Worm (Caenorhabditis elegans) whole organism, L4 larva: ENCODE measurements around the gene sre-32.

Source experiments
- D1046.2 ChIP-seq: fragments of 200-800 bp; sonication (Bioruptor generic); IDR thresholded peaks from 2 replicates; pipeline ENCODE4 v1.3.6; 2022; ENCODE audit warnings: missing genetic modification characterization, missing compliant biosample characterization
- F44E2.7 ChIP-seq: fragments of 200-800 bp; sonication (Bioruptor generic); IDR thresholded peaks from 2 replicates; pipeline ENCODE4 v2.1.2; 2022; ENCODE audit warnings: missing genetic modification characterization, missing compliant biosample characterization
- Y105C5A.15 ChIP-seq: fragments of 200-800 bp; sonication (Bioruptor generic); IDR thresholded peaks from 2 replicates; pipeline ENCODE4 v1.3.6; 2022; ENCODE audit warnings: missing genetic modification characterization, missing compliant biosample characterization
- Y5F2A.4 ChIP-seq: fragments of 200-800 bp; sonication (Bioruptor generic); optimal IDR thresholded peaks from 2 replicates; lab custom pipeline; 2018; ENCODE audit warnings: mild to moderate bottlenecking, missing genetic modification characterization, missing compliant biosample characterization
- aha-1 ChIP-seq: fragments of 150-350 bp; peaks from one replicate; lab custom pipeline; 2014; ENCODE audit warnings: missing biosample characterization, missing genetic modification characterization
- ceh-32 ChIP-seq: sonication (generic microtip); optimal IDR thresholded peaks from 2 replicates; lab custom pipeline; 2016; ENCODE audit warnings: mild to moderate bottlenecking, missing genetic modification characterization, missing compliant biosample characterization; ENCODE audit not compliant: poor library complexity
- ces-1 ChIP-seq: fragments of 150-350 bp; sonication (generic microtip); optimal IDR thresholded peaks from 4 replicates; lab custom pipeline; 2014; ENCODE audit warnings: missing biosample characterization, missing genetic modification reagents, missing genetic modification characterization
- cey-2 ChIP-seq: sonication (generic microtip); optimal IDR thresholded peaks from 3 replicates; lab custom pipeline; 2017; ENCODE audit warnings: missing genetic modification characterization, mild to moderate bottlenecking, missing compliant biosample characterization, antibody characterized with exemption, borderline replicate concordance; ENCODE audit not compliant: insufficient read depth
- daf-16 ChIP-seq, 3 experiments: sonication (generic microtip); optimal IDR thresholded peaks; 2 replicates each; lab custom pipeline; 2016 to 2017; ENCODE audit warnings: missing genetic modification characterization in 3 of 3, missing genetic modification reagents in 3 of 3, mild to moderate bottlenecking in 2 of 3, missing compliant biosample characterization in 2 of 3, missing biosample characterization in 1 of 3, moderate library complexity in 1 of 3
- dmd-6 ChIP-seq: fragments of 200-800 bp; sonication (Bioruptor generic); IDR thresholded peaks from 2 replicates; pipeline ENCODE4 v1.3.6; 2022; ENCODE audit warnings: missing genetic modification reagents, missing genetic modification characterization, missing compliant biosample characterization
- dmd-8 ChIP-seq: fragments of 200-800 bp; sonication (Bioruptor generic); IDR thresholded peaks from 2 replicates; pipeline ENCODE4 v1.3.6; 2022; ENCODE audit warnings: missing genetic modification characterization, missing compliant biosample characterization
- dmd-9 ChIP-seq: fragments of 200-800 bp; sonication (Bioruptor generic); IDR thresholded peaks from 2 replicates; pipeline ENCODE4 v1.3.6; 2022; ENCODE audit warnings: missing genetic modification reagents, missing genetic modification characterization, missing compliant biosample characterization
- dpl-1 ChIP-seq: fragments of 150-350 bp; optimal IDR thresholded peaks from 2 replicates; lab custom pipeline; 2014; ENCODE audit warnings: missing biosample characterization, missing genetic modification reagents, missing genetic modification characterization
- duxl-1 ChIP-seq: sonication (generic microtip); optimal IDR thresholded peaks from 2 replicates; lab custom pipeline; 2016; ENCODE audit warnings: mild to moderate bottlenecking, missing genetic modification characterization, moderate library complexity, missing compliant biosample characterization; ENCODE audit not compliant: poor library complexity
- egl-43 ChIP-seq: fragments of 200-800 bp; sonication (Bioruptor generic); IDR thresholded peaks from 2 replicates; pipeline ENCODE4 v1.3.6; 2022; ENCODE audit warnings: missing genetic modification reagents, missing genetic modification characterization, missing compliant biosample characterization
- fos-1 ChIP-seq: fragments of 150-350 bp; optimal IDR thresholded peaks from 2 replicates; lab custom pipeline; 2014; ENCODE audit warnings: missing biosample characterization, missing genetic modification characterization
- hlh-11 ChIP-seq: fragments of 200-800 bp; sonication (Bioruptor generic); optimal IDR thresholded peaks from 2 replicates; lab custom pipeline; 2018; ENCODE audit warnings: mild to moderate bottlenecking, missing genetic modification characterization, missing compliant biosample characterization
- hmg-1.1 ChIP-seq: fragments of 200-800 bp; sonication (Bioruptor generic); IDR thresholded peaks from 2 replicates; pipeline ENCODE4 v1.3.6; 2022; ENCODE audit warnings: missing genetic modification reagents, missing genetic modification characterization, missing compliant biosample characterization
- lim-7 ChIP-seq: fragments of 200-800 bp; sonication (Bioruptor generic); IDR thresholded peaks from 2 replicates; pipeline ENCODE4 v1.3.6; 2022; ENCODE audit warnings: missing genetic modification characterization, missing compliant biosample characterization
- lin-13 ChIP-seq: fragments of 150-350 bp; optimal IDR thresholded peaks from 2 replicates; lab custom pipeline; 2014; ENCODE audit warnings: missing biosample characterization, missing genetic modification reagents, missing genetic modification characterization
- lin-29 ChIP-seq: fragments of 200-800 bp; sonication (Bioruptor generic); IDR thresholded peaks from 2 replicates; pipeline ENCODE4 v1.3.6; 2022; ENCODE audit warnings: missing genetic modification reagents, missing genetic modification characterization, missing compliant biosample characterization
- lsy-2 ChIP-seq, 2 experiments: fragments of 150-350 bp in 1 of 2; sonication (generic microtip) in 1 of 2; optimal IDR thresholded peaks; 2 replicates each; lab custom pipeline; 2014 to 2017; ENCODE audit warnings: missing biosample characterization in 2 of 2, missing genetic modification characterization in 2 of 2
- madf-5 ChIP-seq, 2 experiments: fragments of 200-800 bp; sonication (Bioruptor generic); IDR thresholded peaks; 2 replicates each; pipeline ENCODE4 v1.3.6; 2022; ENCODE audit warnings: missing compliant biosample characterization in 2 of 2, missing genetic modification characterization in 2 of 2
- nhr-10 ChIP-seq: fragments of 150-350 bp; optimal IDR thresholded peaks from 2 replicates; lab custom pipeline; 2014; ENCODE audit warnings: missing biosample characterization, missing genetic modification characterization
- nhr-11 ChIP-seq: fragments of 150-350 bp; optimal IDR thresholded peaks from 2 replicates; lab custom pipeline; 2014; ENCODE audit warnings: missing biosample characterization, missing genetic modification characterization
- nhr-237 ChIP-seq: sonication (generic microtip); optimal IDR thresholded peaks from 2 replicates; lab custom pipeline; 2017; ENCODE audit warnings: missing biosample characterization, missing genetic modification characterization
- nhr-6 ChIP-seq: fragments of 150-350 bp; optimal IDR thresholded peaks from 2 replicates; lab custom pipeline; 2014; ENCODE audit warnings: missing biosample characterization, missing genetic modification characterization
- pha-4 ChIP-seq, 2 experiments: fragments of 150-350 bp in 1 of 2; fragments of 200-800 bp in 1 of 2; sonication (Bioruptor generic) in 1 of 2; IDR thresholded peaks in 1 of 2; optimal IDR thresholded peaks in 1 of 2; 2 replicates each; pipeline versions ENCODE4 v1.3.6 to Lab custom; 2014 to 2022; ENCODE audit warnings: missing genetic modification characterization in 2 of 2, missing genetic modification reagents in 2 of 2, missing biosample characterization in 1 of 2, missing compliant biosample characterization in 1 of 2
- set-16 ChIP-seq: fragments of 200-800 bp; sonication (Bioruptor generic); IDR thresholded peaks from 2 replicates; pipeline ENCODE4 v1.3.6; 2022; ENCODE audit warnings: missing genetic modification reagents, missing genetic modification characterization, missing compliant biosample characterization
- snpc-1.2 ChIP-seq: fragments of 200-800 bp; sonication (Bioruptor generic); IDR thresholded peaks from 2 replicates; pipeline ENCODE4 v1.3.6; 2022; ENCODE audit warnings: missing genetic modification reagents, missing genetic modification characterization, missing compliant biosample characterization
- unc-130 ChIP-seq: sonication (generic microtip); optimal IDR thresholded peaks from 2 replicates; lab custom pipeline; 2016; ENCODE audit warnings: missing genetic modification reagents, missing genetic modification characterization, missing compliant biosample characterization
- vab-7 ChIP-seq: fragments of 200-800 bp; sonication (Bioruptor generic); IDR thresholded peaks from 2 replicates; pipeline ENCODE4 v1.3.6; 2022; ENCODE audit warnings: missing genetic modification reagents, missing genetic modification characterization, missing compliant biosample characterization
- zag-1 ChIP-seq: fragments of 150-350 bp; optimal IDR thresholded peaks from 2 replicates; lab custom pipeline; 2014; ENCODE audit warnings: missing biosample characterization, missing genetic modification characterization
- ztf-11 ChIP-seq: fragments of 150-350 bp; optimal IDR thresholded peaks from 2 replicates; lab custom pipeline; 2014; ENCODE audit warnings: missing biosample characterization, missing genetic modification characterization

Gene sre-32

DNA sequence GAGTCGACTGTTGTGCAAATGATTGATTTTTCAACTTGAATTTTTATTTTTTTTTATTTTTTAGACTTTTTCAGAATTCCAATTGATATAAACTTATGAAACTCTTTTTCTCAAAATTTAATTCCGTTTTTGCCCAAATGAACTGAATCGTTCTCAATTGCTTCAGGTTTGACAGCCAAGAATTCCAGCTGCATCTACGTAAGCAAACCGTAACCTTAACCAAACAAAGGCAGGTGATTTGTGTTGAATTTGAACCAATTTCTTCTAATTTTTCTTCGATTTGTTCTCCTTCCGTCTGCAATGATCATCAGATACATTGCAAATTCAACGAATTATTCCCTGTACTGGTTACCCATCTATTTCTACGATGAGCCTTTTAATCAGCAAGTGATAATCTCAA lies 6.7 kb downstream of the sre-32 start, which contains the start of gene sre-34:
TSS of gene sre-34 (plus strand) at position 301 of the 400 bp plus-strand sequence.
- TF ChIP-seq Y5F2A.4 (GFP tag; lab: Kevin White, UChicago) (no peak), lin-29 (GFP tag; lab: Robert Waterston, UW) (no peak), vab-7 (GFP tag; lab: Robert Waterston, UW) (no peak)

DNA sequence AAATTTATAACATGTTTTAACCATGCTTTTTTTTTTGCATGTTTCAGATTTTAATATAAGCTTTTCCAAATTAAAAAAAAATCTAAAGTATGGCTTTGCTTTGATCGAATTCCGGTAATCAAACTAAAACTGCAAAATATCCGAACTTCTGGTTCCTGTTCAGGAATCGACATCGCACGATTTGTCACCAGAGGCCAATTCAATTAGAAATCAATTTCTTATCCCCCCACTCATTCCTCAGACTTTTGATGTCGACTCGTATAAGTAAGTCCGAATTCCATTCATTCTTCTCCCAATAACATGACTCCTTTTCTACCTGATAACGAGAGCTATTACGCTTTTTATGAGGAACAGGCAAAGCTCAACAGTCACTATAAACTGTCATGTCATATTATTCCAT lies 8.3 kb downstream of the sre-32 start, which contains the start of gene srh-27:
TSS of gene srh-27 (plus strand) at position 301 of the 400 bp plus-strand sequence.
- TF ChIP-seq snpc-1.2 (no peak), F44E2.7 (GFP tag; lab: Robert Waterston, UW) (no peak), D1046.2 (GFP tag; lab: Robert Waterston, UW) (no peak), nhr-237 (tag; lab: Kevin White, UChicago) (no peak), ceh-32 (tag; lab: Kevin White, UChicago) (no peak), dmd-8 (GFP tag; lab: Robert Waterston, UW) (no peak), fos-1 (tag; lab: Kevin White, UChicago) (no peak), ces-1 (GFP tag; lab: Kevin White, UChicago) (no peak), nhr-11 (no peak), duxl-1 (tag; lab: Kevin White, UChicago) (no peak), cey-2 (tag; lab: Kevin White, UChicago) (no peak), Y105C5A.15 (GFP tag; lab: Robert Waterston, UW) (no peak), nhr-10 (tag; lab: Kevin White, UChicago) (no peak), lin-13 (GFP tag; lab: Kevin White, UChicago) (no peak), zag-1 (tag; lab: Kevin White, UChicago) (no peak)

- TF ChIP-seq aha-1 (tag; lab: Kevin White, UChicago) (peak; percentile 55), hmg-1.1 (no peak)
Observed at ce11 chrII:12444679-12445376, 11.7 kb downstream of the sre-32 start, which contains the start of the genes W05H5.1 and pitr-6. Gene W05H5.1, minus strand, starts transcription at chrII:12444779. Gene pitr-6, plus strand, starts transcription at chrII:12445326.

- peak; percentile 12; the same call in 1 of the 2 replicates for TF ChIP-seq set-16 (GFP tag; lab: Robert Waterston, UW)
Observed at ce11 chrII:12441164-12441563, 15.4 kb downstream of the sre-32 start, which contains the start of gene Y57A10C.10. Gene Y57A10C.10, minus strand, starts transcription at chrII:12441264.

DNA sequence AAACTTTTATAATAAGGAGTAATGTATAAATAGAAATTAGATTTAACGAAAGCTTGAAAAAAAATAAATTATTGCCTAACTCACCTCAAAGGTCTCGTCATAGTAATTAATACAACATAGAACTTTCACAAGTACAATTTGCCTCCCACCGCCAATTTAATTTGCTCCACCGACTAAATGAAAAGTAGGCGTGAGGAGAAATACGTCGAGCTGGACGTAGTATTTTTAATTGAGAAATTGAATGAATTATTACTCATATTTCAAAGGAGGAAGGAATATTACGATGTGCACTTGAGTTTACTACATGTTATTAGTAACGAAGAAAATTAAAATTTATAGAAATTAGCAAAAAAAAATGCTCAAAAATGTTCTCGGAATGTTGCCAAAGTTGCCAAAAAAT lies 18.1 kb downstream of the sre-32 start, which contains the start of gene Y57A10C.9:
TSS of gene Y57A10C.9 (minus strand) at position 101 of the 400 bp plus-strand sequence.
- no peak for TF ChIP-seq dmd-6 (GFP tag; lab: Robert Waterston, UW)

ce11 chrII:12436717-12437116 lies 19.8 kb downstream of the sre-32 start:
- TF ChIP-seq lsy-2 (tag; optimal IDR thresholded peaks at IDR 0.05; lab: Kevin White, UChicago) (no peak), lim-7 (GFP tag; lab: Robert Waterston, UW) (0 out of 2 replicates have a peak, but pooled peaks have one; percentile 32)

DNA sequence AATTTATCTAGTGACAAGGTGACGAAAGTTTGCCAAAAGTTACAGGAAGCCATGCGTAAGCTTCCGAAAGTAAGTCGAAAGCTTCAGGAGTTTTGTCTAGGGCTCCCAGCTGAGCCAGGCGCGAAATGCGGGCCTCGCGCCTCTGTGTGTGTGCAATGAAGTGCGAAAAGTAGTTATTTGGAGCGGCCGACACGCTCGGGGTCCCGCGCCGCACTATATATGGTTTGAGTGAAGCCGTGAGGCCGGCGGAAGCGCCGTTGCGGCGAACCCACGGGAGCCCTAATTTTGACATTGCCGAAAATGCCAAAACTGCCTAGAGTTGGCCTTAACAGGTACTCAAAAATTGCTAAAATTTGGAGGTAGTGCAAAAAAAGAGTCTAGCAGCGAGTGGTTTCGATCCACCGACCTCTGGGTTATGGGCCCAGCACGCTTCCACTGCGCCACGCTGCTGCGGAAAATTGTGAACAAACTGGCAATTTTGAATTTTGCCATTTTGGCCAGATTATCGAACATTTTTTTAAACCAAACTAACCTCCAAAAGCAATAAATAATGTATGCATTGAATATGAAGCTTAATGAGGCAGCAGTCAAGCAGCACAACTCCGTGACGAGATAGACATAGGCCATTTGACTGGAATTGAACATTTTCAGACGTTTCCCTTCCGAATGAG lies 21.2 kb downstream of the sre-32 start:
- no peak for TF ChIP-seq nhr-237 (tag; lab: Kevin White, UChicago)
- TF ChIP-seq dmd-9 (GFP tag; lab: Robert Waterston, UW): 0 out of 2 replicates have a peak, but pooled peaks have one; percentile 61
- TF ChIP-seq set-16 (GFP tag; lab: Robert Waterston, UW): peak; percentile 62
- no peak for TF ChIP-seq dpl-1
- no peak for TF ChIP-seq unc-130 (GFP tag; lab: Kevin White, UChicago)
- TF ChIP-seq dmd-6 (GFP tag; lab: Robert Waterston, UW): no peak
- TF ChIP-seq egl-43: peak; percentile 57; the same call in 1 of the 2 replicates
- TF ChIP-seq vab-7 (GFP tag; lab: Robert Waterston, UW): peak; percentile 42; the same call in 1 of the 2 replicates
- no peak for TF ChIP-seq ztf-11 (tag; lab: Kevin White, UChicago)
- TF ChIP-seq daf-16 (GFP tag; optimal IDR thresholded peaks at IDR 0.05; lab: Kevin White, UChicago): no peak
- TF ChIP-seq daf-16 (tag; optimal IDR thresholded peaks at IDR 0.05; lab: Kevin White, UChicago): no peak
- TF ChIP-seq hlh-11: no peak
- TF ChIP-seq madf-5 (GFP tag; IDR thresholded peaks at IDR 0.05; lab: Robert Waterston, UW): no peak
- TF ChIP-seq nhr-6 (tag; lab: Kevin White, UChicago): no peak
- 0 out of 2 replicates have a peak, but pooled peaks have one; percentile 47 for TF ChIP-seq dmd-8 (GFP tag; lab: Robert Waterston, UW)
- TF ChIP-seq hmg-1.1: no peak
- peak; percentile 18; the same call in 1 of the 2 replicates for TF ChIP-seq pha-4 (GFP tag; IDR thresholded peaks at IDR 0.05; lab: Robert Waterston, UW)
- TF ChIP-seq pha-4 (tag; optimal IDR thresholded peaks at IDR 0.05; lab: Kevin White, UChicago): no peak
